Fruit fly (Drosophila melanogaster) whole organism, wandering third instar larva: ENCODE data around the gene Rchy1.

Experiments used
- Abd-B ChIP-seq: fragments of >200 bp; optimal IDR thresholded peaks from 2 replicates; lab custom pipeline; 2017; ENCODE audit warnings: missing biosample characterization, missing genetic modification characterization
- CG32264 ChIP-seq: fragments of 200-800 bp; sonication (Bioruptor generic); optimal IDR thresholded peaks from 2 replicates; lab custom pipeline; 2016; ENCODE audit warnings: missing biosample characterization, missing genetic modification characterization
- CG9705 ChIP-seq: fragments of 200-800 bp; sonication (Bioruptor generic); optimal IDR thresholded peaks from 2 replicates; lab custom pipeline; 2018; ENCODE audit warnings: missing biosample characterization, mild to moderate bottlenecking, missing genetic modification characterization
- CrebA ChIP-seq: fragments of 200-800 bp; sonication (Bioruptor generic); optimal IDR thresholded peaks from 2 replicates; lab custom pipeline; 2016; ENCODE audit warnings: missing biosample characterization, mild to moderate bottlenecking, missing genetic modification characterization, borderline replicate concordance
- Dfd ChIP-seq: fragments of >200 bp; optimal IDR thresholded peaks from 2 replicates; lab custom pipeline; 2017; ENCODE audit warnings: missing biosample characterization, missing genetic modification characterization
- Dif ChIP-seq: fragments of 200-275, 200-300 bp; sonication (Bioruptor generic); optimal IDR thresholded peaks from 2 replicates; lab custom pipeline; 2018; ENCODE audit warnings: missing biosample characterization, missing genetic modification characterization; ENCODE audit not compliant: partially characterized antibody
- GATAd ChIP-seq: sonication (Bioruptor generic); optimal IDR thresholded peaks from 2 replicates; lab custom pipeline; 2016; ENCODE audit warnings: missing biosample characterization, missing genetic modification characterization
- HLH106 ChIP-seq: fragments of 200-800 bp; optimal IDR thresholded peaks from 3 replicates; lab custom pipeline; 2019; ENCODE audit warnings: missing biosample characterization, mild to moderate bottlenecking, missing genetic modification characterization, moderate library complexity
- Hnf4 ChIP-seq: fragments of 200-800 bp; sonication (Bioruptor generic); optimal IDR thresholded peaks from 2 replicates; lab custom pipeline; 2016; ENCODE audit warnings: missing biosample characterization, mild to moderate bottlenecking, missing genetic modification characterization
- Hr78 ChIP-seq: fragments of >200 bp; optimal IDR thresholded peaks from 2 replicates; lab custom pipeline; 2017; ENCODE audit warnings: missing biosample characterization, missing genetic modification characterization
- Jra ChIP-seq: sonication (Bioruptor generic); optimal IDR thresholded peaks from 2 replicates; lab custom pipeline; 2016; ENCODE audit warnings: missing biosample characterization, missing genetic modification characterization
- Mio ChIP-seq: sonication (Bioruptor generic); optimal IDR thresholded peaks from 2 replicates; lab custom pipeline; 2016; ENCODE audit warnings: missing biosample characterization, missing genetic modification characterization
- Myc ChIP-seq: fragments of >200 bp; optimal IDR thresholded peaks from 2 replicates; lab custom pipeline; 2017
- OdsH ChIP-seq: fragments of 200-800 bp; sonication (Bioruptor generic); optimal IDR thresholded peaks from 2 replicates; lab custom pipeline; 2016; ENCODE audit warnings: missing biosample characterization, mild to moderate bottlenecking, missing genetic modification characterization
- Rel ChIP-seq, 2 experiments: fragments of 200-800 bp; sonication (Bioruptor generic) in 1 of 2; optimal IDR thresholded peaks; 2 replicates in 1 of 2; 3 replicates in 1 of 2; lab custom pipeline; 2016 to 2019; ENCODE audit warnings: mild to moderate bottlenecking in 2 of 2, missing biosample characterization in 2 of 2, missing genetic modification characterization in 2 of 2, moderate library complexity in 1 of 2
- Sp1 ChIP-seq: fragments of 200-800 bp; sonication (Bioruptor generic); optimal IDR thresholded peaks from 3 replicates; lab custom pipeline; 2019; ENCODE audit warnings: missing biosample characterization, mild to moderate bottlenecking, missing genetic modification characterization, moderate library complexity
- Vsx2 ChIP-seq: fragments of 200-300, 225-300 bp; sonication (Bioruptor generic); optimal IDR thresholded peaks from 2 replicates; lab custom pipeline; 2018; ENCODE audit warnings: missing biosample characterization, missing genetic modification characterization; ENCODE audit not compliant: partially characterized antibody
- br ChIP-seq: fragments of 200-800 bp; sonication (Bioruptor generic); optimal IDR thresholded peaks from 2 replicates; lab custom pipeline; 2016; ENCODE audit warnings: missing biosample characterization, missing genetic modification characterization
- brk ChIP-seq: fragments of 200-800 bp; sonication (Bioruptor generic); optimal IDR thresholded peaks from 2 replicates; lab custom pipeline; 2016; ENCODE audit warnings: missing biosample characterization, mild to moderate bottlenecking, missing genetic modification characterization
- dl ChIP-seq, 2 experiments: fragments of 175-275, 200-275 bp in 1 of 2; fragments of 200-275 bp in 1 of 2; sonication (Bioruptor generic); optimal IDR thresholded peaks; lab custom pipeline; 2018; ENCODE audit warnings: mild to moderate bottlenecking in 2 of 2, missing biosample characterization in 2 of 2, missing genetic modification characterization in 2 of 2, moderate library complexity in 2 of 2; ENCODE audit not compliant: partially characterized antibody in 2 of 2, insufficient read depth in 1 of 2
- dmrt93B ChIP-seq: fragments of 200-800 bp; sonication (Bioruptor generic); optimal IDR thresholded peaks from 2 replicates; lab custom pipeline; 2018; ENCODE audit warnings: missing biosample characterization, mild to moderate bottlenecking, missing genetic modification characterization
- ey ChIP-seq: fragments of 200-800 bp; sonication (Bioruptor generic); optimal IDR thresholded peaks from 2 replicates; lab custom pipeline; 2016; ENCODE audit warnings: missing biosample characterization, missing genetic modification characterization
- foxo ChIP-seq, 2 experiments: fragments of 200-800 bp; sonication (Bioruptor generic); optimal IDR thresholded peaks; 2 replicates in 1 of 2; 3 replicates in 1 of 2; lab custom pipeline; 2016 to 2017; ENCODE audit warnings: missing biosample characterization in 2 of 2, missing genetic modification characterization in 2 of 2
- fru ChIP-seq: fragments of 200-800 bp; sonication (Bioruptor generic); optimal IDR thresholded peaks from 3 replicates; lab custom pipeline; 2016; ENCODE audit warnings: missing biosample characterization, mild to moderate bottlenecking, missing genetic modification characterization
- h ChIP-seq: fragments of 200-800 bp; sonication (Bioruptor generic); optimal IDR thresholded peaks from 3 replicates; lab custom pipeline; 2016; ENCODE audit warnings: missing biosample characterization, mild to moderate bottlenecking, missing genetic modification characterization
- jim ChIP-seq: fragments of 175-275, 200-325 bp; sonication (Bioruptor generic); optimal IDR thresholded peaks from 2 replicates; lab custom pipeline; 2016; ENCODE audit warnings: missing biosample characterization, mild to moderate bottlenecking, missing genetic modification characterization
- lola ChIP-seq: fragments of >200 bp; optimal IDR thresholded peaks from 2 replicates; lab custom pipeline; 2017; ENCODE audit warnings: missing biosample characterization, missing genetic modification characterization
- pan ChIP-seq: fragments of >200 bp; optimal IDR thresholded peaks from 2 replicates; lab custom pipeline; 2017
- psq ChIP-seq: fragments of 200-800 bp; sonication (Bioruptor generic); optimal IDR thresholded peaks from 3 replicates; lab custom pipeline; 2017; ENCODE audit warnings: missing biosample characterization, mild to moderate bottlenecking, missing genetic modification characterization, moderate library complexity
- rgr ChIP-seq: fragments of 200-800 bp; sonication (Bioruptor generic); optimal IDR thresholded peaks from 3 replicates; lab custom pipeline; 2016; ENCODE audit warnings: missing biosample characterization, mild to moderate bottlenecking, missing genetic modification characterization
- sv ChIP-seq: fragments of 200-800 bp; sonication (Bioruptor generic); optimal IDR thresholded peaks from 3 replicates; lab custom pipeline; 2016; ENCODE audit warnings: missing biosample characterization, missing genetic modification characterization
- tai ChIP-seq: sonication (Bioruptor generic); optimal IDR thresholded peaks from 2 replicates; lab custom pipeline; 2016; ENCODE audit warnings: missing biosample characterization, missing genetic modification characterization
- usp ChIP-seq: fragments of >200 bp; optimal IDR thresholded peaks from 2 replicates; lab custom pipeline; 2017; ENCODE audit warnings: missing biosample characterization, missing genetic modification characterization
- woc ChIP-seq: sonication (Bioruptor generic); optimal IDR thresholded peaks from 2 replicates; lab custom pipeline; 2016; ENCODE audit warnings: missing biosample characterization, mild to moderate bottlenecking, missing genetic modification characterization

Gene Rchy1

DNA sequence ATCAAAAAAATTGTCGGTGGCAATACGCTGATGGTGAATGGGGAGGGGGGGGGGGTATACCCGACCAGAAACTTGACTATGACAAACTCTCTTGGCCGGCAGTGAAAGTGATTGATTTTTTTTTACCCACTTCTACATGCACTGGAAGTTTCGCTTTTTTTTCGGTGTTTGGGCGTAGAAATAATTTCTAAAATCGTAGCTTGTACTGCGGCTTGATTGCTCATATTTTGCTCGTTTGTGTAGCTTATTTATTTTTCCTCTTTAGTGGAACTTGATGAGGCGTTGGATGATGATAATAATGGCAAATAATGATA lies 38.2 kb upstream of the Rchy1 start:
- TF ChIP-seq Vsx2 (GFP tag; lab: Kevin White, UChicago) (no peak), Dfd (GFP tag; lab: Kevin White, UChicago) (peak; percentile 54)
- TF ChIP-seq, all 38 proteins: peak for 1

DNA sequence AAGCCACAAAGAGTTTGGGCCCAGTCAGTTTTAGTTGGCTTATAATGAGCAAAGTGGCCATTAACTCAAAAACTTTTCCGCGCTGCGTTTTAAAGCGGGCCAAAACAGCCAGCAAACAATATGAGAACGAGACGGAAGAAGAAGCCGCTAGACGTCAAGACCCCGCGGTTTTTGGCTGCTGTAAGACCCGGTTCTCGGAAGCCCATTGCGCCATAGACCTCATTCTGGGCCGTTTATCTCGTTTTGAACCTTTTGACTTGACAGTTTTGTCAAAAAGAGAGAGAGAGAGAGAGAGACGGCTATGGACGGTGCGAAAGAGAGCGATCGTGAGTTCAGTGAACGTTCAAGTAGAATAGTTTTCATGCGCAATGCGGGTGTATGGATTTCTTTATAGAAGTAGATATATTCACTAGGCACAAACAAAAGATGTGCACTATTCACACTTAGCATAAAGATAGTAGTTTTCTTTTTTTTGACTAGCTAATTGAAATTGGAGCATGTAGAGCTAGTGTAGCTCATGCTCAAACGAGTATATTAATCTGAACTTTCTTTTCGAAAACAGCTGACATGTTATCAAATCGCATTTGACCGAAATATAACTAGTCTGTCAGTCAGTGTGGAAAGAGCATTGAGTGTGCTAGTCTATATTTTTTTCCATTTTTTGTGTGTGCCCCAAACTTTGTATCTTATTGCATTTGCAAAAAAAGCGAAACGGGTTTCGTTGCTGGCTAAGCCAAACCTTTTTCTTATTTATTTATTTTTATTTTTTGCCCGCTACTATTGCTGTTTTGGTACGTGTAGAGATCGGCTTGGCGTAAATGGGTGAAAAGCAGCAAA lies 37.6 kb upstream of the Rchy1 start:
- TF ChIP-seq dl (GFP tag; optimal IDR thresholded peaks at IDR 0.05; lab: Kevin White, UChicago; ENCODE audit: insufficient read depth in 1 of 2, partially characterized antibody in 2 of 2): no peak
- TF ChIP-seq h (GFP tag; lab: Kevin White, UChicago): no peak
- TF ChIP-seq brk: no peak
- no peak for TF ChIP-seq Mio
- TF ChIP-seq Rel (GFP tag; optimal IDR thresholded peaks at IDR 0.05; lab: Kevin White, UChicago): no peak
- no peak for TF ChIP-seq Rel (tag; optimal IDR thresholded peaks at IDR 0.05; lab: Kevin White, UChicago)
- TF ChIP-seq foxo (GFP tag; optimal IDR thresholded peaks at IDR 0.05; lab: Kevin White, UChicago): no peak
- TF ChIP-seq pan (lab: Kevin White, UChicago): no peak
- no peak for TF ChIP-seq ey
- no peak for TF ChIP-seq psq (GFP tag; lab: Kevin White, UChicago)
- no peak for TF ChIP-seq woc
- TF ChIP-seq rgr (GFP tag; lab: Kevin White, UChicago): no peak
- TF ChIP-seq CrebA: no peak
- TF ChIP-seq Dif: no peak
- TF ChIP-seq tai (GFP tag; lab: Kevin White, UChicago): no peak
- TF ChIP-seq GATAd: no peak
- TF ChIP-seq, all 38 proteins: peak for 0

DNA sequence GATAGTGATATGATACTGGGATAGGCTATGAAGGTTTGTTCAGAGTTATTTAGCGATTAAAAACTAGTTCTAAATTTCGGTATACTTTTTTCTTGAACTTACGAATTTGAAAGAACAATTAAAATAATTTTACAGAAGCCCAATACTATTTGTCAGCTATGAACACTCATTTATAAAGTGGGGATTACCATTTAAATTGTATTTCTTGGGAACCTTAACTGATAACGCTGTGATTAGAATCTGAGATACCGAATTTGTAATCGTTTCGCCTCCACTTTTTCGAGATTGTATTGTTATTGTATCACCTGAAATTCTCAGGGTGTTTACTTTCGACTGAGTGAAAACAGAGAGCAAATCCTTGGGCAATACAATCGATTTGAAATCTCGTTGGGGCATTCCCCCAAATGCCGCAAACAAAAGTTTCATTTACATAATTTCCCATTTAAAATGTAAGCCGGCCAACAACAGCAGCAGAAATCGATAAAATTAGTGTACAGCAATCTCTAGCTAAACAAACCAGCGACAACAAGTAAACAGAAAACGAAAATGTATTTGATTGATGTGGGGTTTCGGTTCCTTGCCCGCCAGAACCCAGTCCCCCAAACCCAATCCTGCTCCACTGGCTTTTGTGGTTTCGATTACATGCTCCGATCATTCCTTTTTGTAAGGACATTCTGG lies 35.3 kb upstream of the Rchy1 start:
- TF ChIP-seq Rel (GFP tag; optimal IDR thresholded peaks at IDR 0.05; lab: Kevin White, UChicago): no peak
- TF ChIP-seq Rel (tag; optimal IDR thresholded peaks at IDR 0.05; lab: Kevin White, UChicago): peak; percentile 94
- TF ChIP-seq Jra (GFP tag; lab: Kevin White, UChicago): no peak

DNA sequence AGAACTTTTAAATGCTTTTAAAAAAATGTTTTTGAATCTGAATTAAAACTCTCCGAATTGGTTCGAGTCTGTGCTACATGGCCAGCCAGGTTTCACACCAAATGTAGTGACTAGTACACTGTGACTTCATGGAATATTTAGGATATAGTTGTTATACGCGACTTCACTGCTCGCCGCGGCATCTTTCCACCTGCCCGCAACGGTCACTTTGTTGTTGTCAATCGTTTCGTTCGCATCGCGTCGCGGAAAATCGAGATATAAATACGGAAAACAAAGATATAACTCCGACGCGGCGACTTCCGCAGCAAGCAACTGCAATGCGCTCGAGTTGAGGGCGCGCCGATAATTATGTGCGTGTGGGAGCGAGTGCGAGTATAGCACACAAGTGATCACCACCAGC lies 33.0 kb upstream of the Rchy1 start, which contains the start of gene CG31637:
TSS of gene CG31637 (plus strand) at position 200 of the 400 bp plus-strand sequence.
- TF ChIP-seq Sp1 (GFP tag; lab: Kevin White, UChicago): no peak
- TF ChIP-seq tai (GFP tag; lab: Kevin White, UChicago): no peak
- no peak for TF ChIP-seq Rel (GFP tag; optimal IDR thresholded peaks at IDR 0.05; lab: Kevin White, UChicago)
- TF ChIP-seq Rel (tag; optimal IDR thresholded peaks at IDR 0.05; lab: Kevin White, UChicago): peak; percentile 58
- TF ChIP-seq dl (GFP tag; optimal IDR thresholded peaks at IDR 0.05; lab: Kevin White, UChicago; ENCODE audit: insufficient read depth in 1 of 2, partially characterized antibody in 2 of 2): no peak
- TF ChIP-seq h (GFP tag; lab: Kevin White, UChicago): no peak
- TF ChIP-seq Abd-B (GFP tag; lab: Kevin White, UChicago): no peak
- TF ChIP-seq fru (GFP tag; lab: Kevin White, UChicago): no peak
- TF ChIP-seq HLH106: no peak
- TF ChIP-seq Hnf4: no peak
- peak; percentile 14 for TF ChIP-seq Myc (lab: Kevin White, UChicago)
- no peak for TF ChIP-seq dmrt93B (GFP tag; lab: Kevin White, UChicago)
- no peak for TF ChIP-seq CG32264 (GFP tag; lab: Kevin White, UChicago)
- TF ChIP-seq Jra (GFP tag; lab: Kevin White, UChicago): no peak
- no peak for TF ChIP-seq CG9705 (GFP tag; lab: Kevin White, UChicago)
- TF ChIP-seq sv (GFP tag; lab: Kevin White, UChicago): no peak

DNA sequence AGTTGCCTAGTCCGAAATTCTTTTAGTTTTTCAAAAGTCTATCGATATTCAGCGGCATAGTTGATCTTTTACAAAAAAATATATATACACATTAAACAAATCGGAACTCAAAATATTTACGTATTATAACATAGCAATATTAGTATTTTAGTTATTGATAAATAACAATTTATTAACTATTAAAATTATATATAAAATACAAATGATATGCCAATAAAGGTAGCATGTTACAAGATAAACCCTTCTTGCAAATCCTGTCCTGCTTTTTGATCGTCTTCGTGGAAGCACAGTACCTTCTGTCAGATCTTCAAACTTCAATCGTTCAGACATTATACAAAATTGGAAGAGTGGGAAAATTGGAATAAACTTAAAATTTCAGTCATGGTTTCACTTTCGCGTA lies 31.3 kb upstream of the Rchy1 start, which contains the start of gene CG9550:
TSS of gene CG9550 (plus strand) at position 301 of the 400 bp plus-strand sequence.
- TF ChIP-seq usp (GFP tag; lab: Kevin White, UChicago) (no peak), Abd-B (GFP tag; lab: Kevin White, UChicago) (no peak), tai (GFP tag; lab: Kevin White, UChicago) (no peak), Mio (no peak), jim (GFP tag; lab: Kevin White, UChicago) (no peak), ey (no peak), lola (GFP tag; lab: Kevin White, UChicago) (no peak), dmrt93B (GFP tag; lab: Kevin White, UChicago) (no peak), dl (GFP tag; optimal IDR thresholded peaks at IDR 0.05; lab: Kevin White, UChicago; ENCODE audit: insufficient read depth in 1 of 2, partially characterized antibody in 2 of 2) (no peak), Hr78 (GFP tag; lab: Kevin White, UChicago) (no peak), CrebA (no peak), pan (lab: Kevin White, UChicago) (no peak), OdsH (no peak), psq (GFP tag; lab: Kevin White, UChicago) (no peak), br (GFP tag; lab: Kevin White, UChicago) (no peak), foxo (GFP tag; optimal IDR thresholded peaks at IDR 0.05; lab: Kevin White, UChicago) (no peak), woc (no peak), Dif (no peak)
- TF ChIP-seq, all 38 proteins: peak for 0
